Fruit fly (Drosophila melanogaster) whole organism, prepupa: ENCODE data around the gene fy.
A peak's percentile ranks its signal among the peaks of the same experiment; 100 is the strongest.

Source experiments
- Blimp-1 ChIP-seq: fragments of 200-800 bp; sonication (Bioruptor generic); optimal IDR thresholded peaks from 3 replicates; lab custom pipeline; 2017; ENCODE audit warnings: missing biosample characterization, missing genetic modification characterization, mild to moderate bottlenecking, moderate library complexity, missing genetic modification reagents
- CG10631 ChIP-seq: fragments of 200-800 bp; sonication (Bioruptor generic); optimal IDR thresholded peaks from 2 replicates; lab custom pipeline; 2016; ENCODE audit warnings: missing biosample characterization, missing genetic modification characterization
- CG11294 ChIP-seq: fragments of 200-800 bp; sonication (Bioruptor generic); IDR thresholded peaks from 2 replicates; pipeline ENCODE4 v1.3.6; 2022; ENCODE audit warnings: missing biosample characterization, missing genetic modification characterization
- CG11902 ChIP-seq: fragments of 200-800 bp; sonication (Bioruptor generic); optimal IDR thresholded peaks from 3 replicates; lab custom pipeline; 2016; ENCODE audit warnings: missing biosample characterization, missing genetic modification characterization
- CG15336 ChIP-seq: fragments of 200-800 bp; sonication (Bioruptor generic); IDR thresholded peaks from 2 replicates; pipeline ENCODE4 v1.3.6; 2022; ENCODE audit warnings: missing biosample characterization, missing genetic modification characterization
- CG1621 ChIP-seq: fragments of 200-800 bp; sonication (Bioruptor generic); optimal IDR thresholded peaks from 3 replicates; lab custom pipeline; 2018; ENCODE audit warnings: missing biosample characterization, mild to moderate bottlenecking, missing genetic modification characterization
- CG16779 ChIP-seq: fragments of 200-800 bp; sonication (Bioruptor generic); optimal IDR thresholded peaks from 3 replicates; lab custom pipeline; 2017; ENCODE audit warnings: missing biosample characterization, mild to moderate bottlenecking, missing genetic modification characterization
- CG32006 ChIP-seq: fragments of 200-800 bp; sonication (Bioruptor generic); optimal IDR thresholded peaks from 3 replicates; lab custom pipeline; 2017; ENCODE audit warnings: missing biosample characterization, mild to moderate bottlenecking, missing genetic modification characterization
- CG34406 ChIP-seq: fragments of 200-800 bp; sonication (Bioruptor generic); optimal IDR thresholded peaks from 3 replicates; lab custom pipeline; 2016; ENCODE audit warnings: missing biosample characterization, missing genetic modification characterization
- CG3919 ChIP-seq: fragments of 200-800 bp; sonication (Bioruptor generic); optimal IDR thresholded peaks from 3 replicates; lab custom pipeline; 2016; ENCODE audit warnings: missing biosample characterization, missing genetic modification characterization
- CG6163 ChIP-seq: fragments of 200-800 bp; sonication (Bioruptor generic); IDR thresholded peaks from 3 replicates; pipeline ENCODE4 v1.3.6; 2022; ENCODE audit warnings: missing biosample characterization, missing genetic modification characterization
- CG6276 ChIP-seq: fragments of 200-800 bp; sonication (Bioruptor generic); optimal IDR thresholded peaks from 2 replicates; lab custom pipeline; 2017; ENCODE audit warnings: missing biosample characterization, mild to moderate bottlenecking, missing genetic modification characterization
- CG6808 ChIP-seq: fragments of 200-800 bp; sonication (Bioruptor generic); optimal IDR thresholded peaks from 3 replicates; lab custom pipeline; 2017; ENCODE audit warnings: missing biosample characterization, missing genetic modification characterization, mild to moderate bottlenecking, moderate library complexity, missing genetic modification reagents
- CG6854 ChIP-seq: fragments of 200-800 bp; sonication (Bioruptor generic); optimal IDR thresholded peaks from 2 replicates; lab custom pipeline; 2017; ENCODE audit warnings: missing biosample characterization, mild to moderate bottlenecking, missing genetic modification characterization
- CG7368 ChIP-seq: fragments of 200-800 bp; sonication (Bioruptor generic); optimal IDR thresholded peaks from 3 replicates; lab custom pipeline; 2016; ENCODE audit warnings: missing biosample characterization, missing genetic modification characterization
- CG8119 ChIP-seq: fragments of 200-800 bp; sonication (Bioruptor generic); IDR thresholded peaks from 3 replicates; pipeline ENCODE4 v1.3.6; 2022; ENCODE audit warnings: missing biosample characterization, missing genetic modification characterization
- CG8319 ChIP-seq: fragments of 200-800 bp; sonication (Bioruptor generic); optimal IDR thresholded peaks from 3 replicates; lab custom pipeline; 2016; ENCODE audit warnings: missing biosample characterization, missing genetic modification characterization
- CG9139 ChIP-seq: fragments of 200-800 bp; sonication (Bioruptor generic); optimal IDR thresholded peaks from 3 replicates; lab custom pipeline; 2017; ENCODE audit warnings: missing biosample characterization, mild to moderate bottlenecking, missing genetic modification characterization
- Eip78C ChIP-seq: fragments of 200-800 bp; sonication (Bioruptor generic); peaks from one replicate; lab custom pipeline; 2016; ENCODE audit warnings: missing biosample characterization, missing genetic modification characterization
- Ets21C ChIP-seq: fragments of 200-800 bp; sonication (Bioruptor generic); optimal IDR thresholded peaks from 3 replicates; lab custom pipeline; 2016; ENCODE audit warnings: missing biosample characterization, missing genetic modification characterization
- Gug ChIP-seq: fragments of 200-800 bp; sonication (Bioruptor generic); IDR thresholded peaks from 2 replicates; pipeline ENCODE4 v1.3.6; 2022; ENCODE audit warnings: missing biosample characterization, missing genetic modification characterization
- Hr38 ChIP-seq: sonication (Bioruptor generic); optimal IDR thresholded peaks from 2 replicates; lab custom pipeline; 2016; ENCODE audit warnings: missing biosample characterization, missing genetic modification characterization
- Hr39 ChIP-seq: fragments of 200-800 bp; sonication (Bioruptor generic); optimal IDR thresholded peaks from 2 replicates; lab custom pipeline; 2016; ENCODE audit warnings: missing biosample characterization, missing genetic modification characterization
- Hr4 ChIP-seq: fragments of 200-800 bp; sonication (Bioruptor generic); optimal IDR thresholded peaks from 3 replicates; lab custom pipeline; 2016; ENCODE audit warnings: missing biosample characterization, missing genetic modification characterization
- Lpt ChIP-seq: fragments of 200-800 bp; sonication (Bioruptor generic); optimal IDR thresholded peaks from 3 replicates; lab custom pipeline; 2016; ENCODE audit warnings: missing biosample characterization, missing genetic modification characterization
- Met ChIP-seq: fragments of 200-800 bp; sonication (Bioruptor generic); optimal IDR thresholded peaks from 3 replicates; lab custom pipeline; 2016; ENCODE audit warnings: missing biosample characterization, missing genetic modification characterization
- Smox ChIP-seq: fragments of 200-800 bp; sonication (Bioruptor generic); optimal IDR thresholded peaks from 3 replicates; lab custom pipeline; 2016; ENCODE audit warnings: missing biosample characterization, missing genetic modification characterization
- Sox102F ChIP-seq: fragments of 200-800 bp; sonication (Bioruptor generic); optimal IDR thresholded peaks from 2 replicates; lab custom pipeline; 2016; ENCODE audit warnings: missing biosample characterization, mild to moderate bottlenecking, missing genetic modification characterization
- Sox14 ChIP-seq: fragments of 200-800 bp; sonication (Bioruptor generic); optimal IDR thresholded peaks from 3 replicates; lab custom pipeline; 2016; ENCODE audit warnings: missing biosample characterization, missing genetic modification characterization
- achi ChIP-seq: fragments of 200-800 bp; sonication (Bioruptor generic); optimal IDR thresholded peaks from 3 replicates; lab custom pipeline; 2016; ENCODE audit warnings: missing biosample characterization, missing genetic modification characterization
- acj6 ChIP-seq: fragments of 200-800 bp; sonication (Bioruptor generic); optimal IDR thresholded peaks from 3 replicates; lab custom pipeline; 2016; ENCODE audit warnings: missing biosample characterization, missing genetic modification characterization
- dac ChIP-seq: fragments of 200-800 bp; sonication (Bioruptor generic); optimal IDR thresholded peaks from 2 replicates; lab custom pipeline; 2017; ENCODE audit warnings: missing biosample characterization, mild to moderate bottlenecking, missing genetic modification characterization
- dsx ChIP-seq: fragments of 200-800 bp; optimal IDR thresholded peaks from 3 replicates; lab custom pipeline; 2019; ENCODE audit warnings: missing biosample characterization, mild to moderate bottlenecking, missing genetic modification characterization, moderate library complexity; ENCODE audit not compliant: poor library complexity, severe bottlenecking
- eg ChIP-seq: fragments of 200-800 bp; sonication (Bioruptor generic); IDR thresholded peaks from 3 replicates; pipeline ENCODE4 v1.3.6; 2022; ENCODE audit warnings: missing biosample characterization, missing genetic modification characterization
- fd59A ChIP-seq: fragments of 200-800 bp; sonication (Bioruptor generic); optimal IDR thresholded peaks from 2 replicates; lab custom pipeline; 2017; ENCODE audit warnings: missing biosample characterization, mild to moderate bottlenecking, missing genetic modification characterization, missing genetic modification reagents
- fd85E ChIP-seq: fragments of 200-800 bp; sonication (Bioruptor generic); optimal IDR thresholded peaks from 3 replicates; lab custom pipeline; 2016; ENCODE audit warnings: missing biosample characterization, missing genetic modification characterization
- fkh ChIP-seq: fragments of 200-800 bp; sonication (Bioruptor generic); optimal IDR thresholded peaks from 3 replicates; lab custom pipeline; 2017; ENCODE audit warnings: missing biosample characterization, mild to moderate bottlenecking, missing genetic modification characterization, moderate library complexity
- lz ChIP-seq: fragments of 200-800 bp; sonication (Bioruptor generic); optimal IDR thresholded peaks from 3 replicates; lab custom pipeline; 2016; ENCODE audit warnings: missing biosample characterization, missing genetic modification characterization
- pdm3 ChIP-seq: fragments of 200-800 bp; sonication (Bioruptor generic); optimal IDR thresholded peaks from 3 replicates; lab custom pipeline; 2016; ENCODE audit warnings: missing biosample characterization, missing genetic modification characterization
- salr ChIP-seq, 2 experiments: fragments of 200-800 bp; sonication (Bioruptor generic); optimal IDR thresholded peaks; 3 replicates each; lab custom pipeline; 2016 to 2018; ENCODE audit warnings: missing biosample characterization in 2 of 2, missing genetic modification characterization in 2 of 2, mild to moderate bottlenecking in 1 of 2
- spab ChIP-seq: fragments of 200-800 bp; sonication (Bioruptor generic); optimal IDR thresholded peaks from 2 replicates; lab custom pipeline; 2017; ENCODE audit warnings: missing biosample characterization, mild to moderate bottlenecking, missing genetic modification characterization, missing genetic modification reagents
- ss ChIP-seq, 2 experiments: fragments of 200-800 bp; sonication (Bioruptor generic); optimal IDR thresholded peaks; 2 replicates in 1 of 2; 3 replicates in 1 of 2; lab custom pipeline; 2017 to 2018; ENCODE audit warnings: mild to moderate bottlenecking in 2 of 2, missing biosample characterization in 2 of 2, missing genetic modification characterization in 2 of 2, moderate library complexity in 1 of 2
- svp ChIP-seq: fragments of 200-800 bp; sonication (Bioruptor generic); peaks from one replicate; lab custom pipeline; 2016; ENCODE audit warnings: missing biosample characterization, missing genetic modification characterization
- topi ChIP-seq: fragments of 200-800 bp; sonication (Bioruptor generic); optimal IDR thresholded peaks from 3 replicates; lab custom pipeline; 2016; ENCODE audit warnings: missing biosample characterization, missing genetic modification characterization
- vri ChIP-seq: fragments of 200-800 bp; sonication (Bioruptor generic); optimal IDR thresholded peaks from 3 replicates; lab custom pipeline; 2016; ENCODE audit warnings: missing biosample characterization, mild to moderate bottlenecking, missing genetic modification characterization

The fy gene

dm6 chr2L:8362273-8362954, 40.7 kb downstream of the fy start, which contains the start of gene CG7627 (continued):
- peak; percentile 94 for TF ChIP-seq Eip78C (GFP tag; lab: Kevin White, UChicago)
- TF ChIP-seq Smox (GFP tag; lab: Kevin White, UChicago) = peak; percentile 68
- peak; percentile 77 for TF ChIP-seq CG8119
- TF ChIP-seq Gug (GFP tag; lab: Robert Waterston, UW) = peak; percentile 55
- peak; percentile 73 for TF ChIP-seq Hr39 (GFP tag; lab: Kevin White, UChicago)
- peak; percentile 59 for TF ChIP-seq CG8319 (GFP tag; lab: Kevin White, UChicago)
- peak; percentile 74 for TF ChIP-seq pdm3
- peak; percentile 72 for TF ChIP-seq Sox14 (GFP tag; lab: Kevin White, UChicago)
- TF ChIP-seq CG34406 (GFP tag; lab: Kevin White, UChicago) = peak; percentile 51
- peak; percentile 68; the same call in 1 of the 2 replicates for TF ChIP-seq CG11294
- peak; percentile 65 for TF ChIP-seq CG6276 (GFP tag; lab: Kevin White, UChicago)
- peak; percentile 30 for TF ChIP-seq CG9139 (GFP tag; lab: Kevin White, UChicago)
- TF ChIP-seq ss (GFP tag; optimal IDR thresholded peaks at IDR 0.05; lab: Kevin White, UChicago) = peak; percentile 16 to 41
- peak; percentile 58 for TF ChIP-seq Hr4 (GFP tag; lab: Kevin White, UChicago)
- peak; percentile 62 for TF ChIP-seq Ets21C (GFP tag; lab: Kevin White, UChicago)
- TF ChIP-seq CG3919 (GFP tag; lab: Kevin White, UChicago) = peak; percentile 46
- peak; percentile 64 for TF ChIP-seq CG6808 (GFP tag; lab: Kevin White, UChicago)
- peak; percentile 46 for TF ChIP-seq fd59A (GFP tag; lab: Kevin White, UChicago)
- peak; percentile 81 for TF ChIP-seq CG6163 (GFP tag; lab: Robert Waterston, UW)
- peak; percentile 51 for TF ChIP-seq acj6 (GFP tag; lab: Kevin White, UChicago)
- TF ChIP-seq CG7368 (GFP tag; lab: Kevin White, UChicago) = peak; percentile 53
- no peak for TF ChIP-seq dac (GFP tag; lab: Kevin White, UChicago)
- TF ChIP-seq topi (GFP tag; lab: Kevin White, UChicago) = peak; percentile 71
- TF ChIP-seq Blimp-1 (GFP tag; lab: Kevin White, UChicago) = peak; percentile 46
- peak; percentile 78 for TF ChIP-seq eg (GFP tag; lab: Robert Waterston, UW)
- peak; percentile 66 for TF ChIP-seq CG15336 (GFP tag; lab: Robert Waterston, UW)
- TF ChIP-seq svp = peak; percentile 96
- peak; percentile 78 for TF ChIP-seq Sox102F (GFP tag; lab: Kevin White, UChicago)
- no peak for TF ChIP-seq CG6854 (GFP tag; lab: Kevin White, UChicago)
- TF ChIP-seq, all 60 proteins: peak for 53

- TF ChIP-seq CG32006 (GFP tag; lab: Kevin White, UChicago) = peak; percentile 73
- TF ChIP-seq lz (GFP tag; lab: Kevin White, UChicago) = peak; percentile 46
- TF ChIP-seq Met (GFP tag; lab: Kevin White, UChicago) = peak; percentile 77
- TF ChIP-seq dsx (GFP tag; lab: Kevin White, UChicago) = peak; percentile 28
- TF ChIP-seq fd85E = peak; percentile 17
- TF ChIP-seq CG6854 (GFP tag; lab: Kevin White, UChicago) = peak; percentile 5
- no peak for TF ChIP-seq Hr38 (GFP tag; lab: Kevin White, UChicago)
- TF ChIP-seq spab (GFP tag; lab: Kevin White, UChicago) = peak; percentile 46
- TF ChIP-seq CG34406 (GFP tag; lab: Kevin White, UChicago) = peak; percentile 46
- TF ChIP-seq salr (GFP tag; optimal IDR thresholded peaks at IDR 0.05; lab: Kevin White, UChicago) = peak in 1 of 2 experiments; percentile 52
- TF ChIP-seq acj6 (GFP tag; lab: Kevin White, UChicago) = peak; percentile 67
- TF ChIP-seq CG10631 (GFP tag; lab: Kevin White, UChicago) = peak; percentile 42
- TF ChIP-seq CG11902 (GFP tag; lab: Kevin White, UChicago) = peak; percentile 20
- TF ChIP-seq dac (GFP tag; lab: Kevin White, UChicago) = no peak
- peak; percentile 54 for TF ChIP-seq CG6808 (GFP tag; lab: Kevin White, UChicago)
- TF ChIP-seq vri = no peak
- TF ChIP-seq Gug (GFP tag; lab: Robert Waterston, UW) = 0 out of 2 replicates have a peak, but pooled peaks have one; percentile 25
- peak; percentile 43; the same call in 2 of the 3 replicates for TF ChIP-seq eg (GFP tag; lab: Robert Waterston, UW)
- TF ChIP-seq achi (GFP tag; lab: Kevin White, UChicago) = peak; percentile 60
- TF ChIP-seq CG3919 (GFP tag; lab: Kevin White, UChicago) = no peak
- TF ChIP-seq topi (GFP tag; lab: Kevin White, UChicago) = peak; percentile 42
- no peak for TF ChIP-seq CG1621 (tag; lab: Kevin White, UChicago)
- peak; percentile 75 for TF ChIP-seq fkh (GFP tag; lab: Kevin White, UChicago)
- no peak for TF ChIP-seq CG16779
- peak; percentile 50 for TF ChIP-seq Sox14 (GFP tag; lab: Kevin White, UChicago)
- no peak for TF ChIP-seq pdm3
- peak; percentile 52 for TF ChIP-seq CG6276 (GFP tag; lab: Kevin White, UChicago)
- no peak for TF ChIP-seq Lpt
- no peak for TF ChIP-seq CG9139 (GFP tag; lab: Kevin White, UChicago)
These were observed 41.7 kb downstream of the fy start for dm6 chr2L:8361204-8361952.
